Worm (Caenorhabditis elegans) whole organism, midembryonic: ENCODE data around the gene rpa-1.

Experiments
- T22C8.4 ChIP-seq: fragments of 200-800 bp; sonication (Bioruptor generic); IDR thresholded peaks from 2 replicates; pipeline ENCODE4 v1.3.6; 2022; ENCODE audit warnings: missing genetic modification characterization, missing compliant biosample characterization
- flt-1 ChIP-seq: fragments of 200-800 bp; sonication (Bioruptor generic); IDR thresholded peaks from 2 replicates; pipeline ENCODE4 v1.3.6; 2022; ENCODE audit warnings: missing genetic modification characterization, missing compliant biosample characterization
- klf-2 ChIP-seq: fragments of 200-800 bp; sonication (Bioruptor generic); conservative IDR thresholded peaks from 2 replicates; pipeline ENCODE4 v1.3.6; 2022; ENCODE audit warnings: missing genetic modification reagents, missing genetic modification characterization, missing compliant biosample characterization
- med-1 ChIP-seq: sonication (generic microtip); optimal IDR thresholded peaks from 2 replicates; lab custom pipeline; 2017; ENCODE audit warnings: missing genetic modification characterization, mild to moderate bottlenecking, missing compliant biosample characterization, antibody characterized with exemption, missing genetic modification reagents; ENCODE audit not compliant: insufficient read depth
- tab-1 ChIP-seq: fragments of 200-800 bp; sonication (Bioruptor generic); IDR thresholded peaks from 2 replicates; pipeline ENCODE4 v1.3.6; 2022; ENCODE audit warnings: missing genetic modification characterization, missing compliant biosample characterization

- no peak for TF ChIP-seq T22C8.4 (GFP tag; lab: Robert Waterston, UW)
- no peak for TF ChIP-seq flt-1 (GFP tag; lab: Robert Waterston, UW)
- no peak for TF ChIP-seq klf-2
- TF ChIP-seq tab-1 (GFP tag; lab: Robert Waterston, UW), result no peak
- no peak for TF ChIP-seq med-1 (GFP tag; lab: Kevin White, UChicago)
Measured at ce11 chrII:7699009-7699408, 34.6 kb downstream of the rpa-1 start, which contains the start of the genes moa-2 and cdk-11.1.
